Worm (Caenorhabditis elegans): ENCODE data around the gene F08D12.15.

F08D12.15 gene

DNA sequence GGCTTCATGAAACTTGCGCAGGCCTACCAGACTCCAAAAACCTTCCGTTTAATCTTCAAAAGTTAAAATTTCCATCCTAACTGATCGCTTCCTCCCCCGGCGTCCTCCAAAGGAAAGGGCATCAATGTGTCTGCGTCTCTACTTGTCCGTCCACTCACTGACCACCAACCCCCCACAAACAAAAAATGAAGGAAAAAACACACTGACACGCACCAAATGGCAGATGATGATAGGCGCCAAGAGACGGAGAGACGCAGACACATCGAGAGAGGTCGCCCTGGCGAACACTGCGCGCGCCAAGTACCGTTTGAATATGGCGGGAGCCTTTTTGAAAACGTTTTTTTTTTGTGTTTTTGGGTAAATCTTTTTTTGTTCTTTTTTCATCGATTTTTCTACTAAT is 31.7 kb upstream of the F08D12.15 start (continued):
- peak; percentile 19 for TF ChIP-seq nhr-47 (tag; optimal IDR thresholded peaks at IDR 0.05)
- no peak for TF ChIP-seq skn-1 (tag; optimal IDR thresholded peaks at IDR 0.05)
- no peak for TF ChIP-seq zip-4 (GFP tag; optimal IDR thresholded peaks at IDR 0.05)
- TF ChIP-seq hlh-4 (tag; optimal IDR thresholded peaks at IDR 0.05) = no peak

DNA sequence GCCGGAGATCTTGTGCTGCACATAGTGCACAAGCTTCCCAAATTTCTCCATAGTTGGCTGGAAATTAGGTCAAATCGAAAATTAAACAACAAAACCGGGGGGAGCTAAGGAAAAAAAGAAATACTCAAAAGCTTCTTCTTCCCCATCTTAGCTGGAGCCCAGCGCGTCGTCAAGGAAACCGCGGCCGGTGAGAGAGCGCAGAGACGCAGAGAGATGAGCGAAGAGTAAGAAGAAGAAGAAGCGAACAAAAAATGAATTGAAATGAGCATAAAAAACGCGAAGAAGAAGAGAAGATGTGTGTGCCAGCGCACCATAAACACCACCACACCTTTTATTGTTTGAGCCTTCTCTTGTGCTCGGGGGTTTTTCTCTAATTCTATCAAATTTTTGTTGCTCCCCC is 31.2 kb upstream of the F08D12.15 start, which contains the start of gene wdr-31:
TSS of gene wdr-31 (minus strand) at position 101 of the 400 bp plus-strand sequence.
- TF ChIP-seq nhr-84 (tag; optimal IDR thresholded peaks at IDR 0.05) = no peak
- TF ChIP-seq fkh-8 (tag; optimal IDR thresholded peaks at IDR 0.05) = peak; percentile 39

DNA sequence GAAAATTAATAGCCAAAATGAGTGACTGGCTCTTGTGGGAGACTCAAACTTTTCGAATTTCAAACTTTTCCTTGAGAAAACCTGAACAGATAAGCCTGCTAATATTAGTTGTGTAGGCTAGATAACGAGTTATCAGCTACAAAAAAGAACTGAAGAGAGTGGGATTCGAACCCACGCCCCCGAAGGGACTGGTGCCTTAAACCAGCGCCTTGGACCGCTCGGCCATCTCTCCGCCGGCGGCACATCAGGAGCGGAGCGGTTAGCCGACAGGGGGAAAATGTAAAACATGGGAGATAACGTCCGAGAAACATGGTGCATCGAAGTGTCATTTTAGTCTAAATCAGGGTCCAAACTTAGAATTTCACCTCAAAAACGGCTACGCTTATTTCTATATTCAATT is 30.8 kb upstream of the F08D12.15 start:
- no peak for TF ChIP-seq efl-1 (optimal IDR thresholded peaks at IDR 0.05)
- peak in 1 of 2 experiments; percentile 24 for TF ChIP-seq efl-1 (GFP tag; optimal IDR thresholded peaks at IDR 0.05 in 1 of 2)
- no peak for TF ChIP-seq grh-1 (GFP tag; IDR thresholded peaks at IDR 0.05)
- TF ChIP-seq C16A3.4 (tag; optimal IDR thresholded peaks at IDR 0.05) = no peak
- TF ChIP-seq tbx-2 (tag; optimal IDR thresholded peaks at IDR 0.05) = no peak
- peak; percentile 0 for TF ChIP-seq rnt-1 (tag; optimal IDR thresholded peaks at IDR 0.05)

DNA sequence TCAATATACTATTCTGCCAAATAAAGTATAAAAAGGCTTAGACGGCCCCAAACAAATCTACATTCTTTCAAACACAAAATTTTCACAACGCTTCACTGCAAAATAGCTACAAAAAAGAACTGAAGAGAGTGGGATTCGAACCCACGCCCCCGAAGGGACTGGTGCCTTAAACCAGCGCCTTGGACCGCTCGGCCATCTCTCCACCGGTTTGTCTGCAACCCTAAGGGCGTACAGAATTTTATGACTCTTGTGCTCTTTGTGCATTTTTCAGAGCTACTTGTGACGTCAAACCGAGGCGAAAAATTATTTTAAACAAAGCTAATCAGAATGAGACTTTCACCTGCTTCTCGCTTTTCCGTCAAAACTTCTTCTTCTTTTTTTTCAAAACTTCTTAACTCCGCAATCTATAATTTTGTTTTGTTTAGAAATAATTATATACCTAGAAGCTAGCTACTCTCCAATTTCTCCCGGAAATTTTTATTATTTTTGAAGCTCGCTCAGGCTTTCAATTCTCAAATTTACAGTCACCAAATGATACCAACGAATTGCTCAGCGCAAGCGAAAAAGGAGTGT is 30.2 kb upstream of the F08D12.15 start, which contains the start of gene T05A8.8:
TSS of gene T05A8.8 (plus strand) at position 523 of the 573 bp plus-strand sequence.
- TF ChIP-seq ama-1 (optimal IDR thresholded peaks at IDR 0.05) = no peak
- TF ChIP-seq vab-15 (tag; optimal IDR thresholded peaks at IDR 0.05) = no peak
- TF ChIP-seq efl-1 (optimal IDR thresholded peaks at IDR 0.05) = no peak
- peak in 1 of 2 experiments; percentile 60 for TF ChIP-seq efl-1 (GFP tag; optimal IDR thresholded peaks at IDR 0.05 in 1 of 2)
- no peak for TF ChIP-seq tbx-2 (tag; optimal IDR thresholded peaks at IDR 0.05)
- TF ChIP-seq lin-35 (GFP tag; optimal IDR thresholded peaks at IDR 0.05) = no peak
- TF ChIP-seq tlp-1 (tag; optimal IDR thresholded peaks at IDR 0.05) = no peak

DNA sequence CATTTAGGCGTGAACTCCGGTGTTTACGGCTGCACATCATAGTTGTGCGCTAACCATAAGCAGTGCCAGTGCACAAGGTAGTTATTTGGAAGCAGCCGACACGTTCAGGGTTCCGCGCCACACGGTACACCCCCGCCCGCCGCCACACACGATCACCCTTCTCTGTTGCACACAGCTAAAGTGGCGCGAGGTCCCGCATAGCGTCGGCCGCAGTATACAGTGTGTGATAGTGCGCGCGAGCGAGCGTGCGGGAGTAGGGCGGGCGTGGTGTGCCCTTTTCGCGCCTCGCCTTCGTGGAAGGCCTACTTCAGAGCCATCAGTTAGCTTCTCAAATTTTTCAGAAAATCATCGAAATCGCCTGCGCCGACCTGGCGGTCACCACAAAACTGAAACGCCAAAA is 29.5 kb upstream of the F08D12.15 start:
- TF ChIP-seq C34B4.2 (tag; optimal IDR thresholded peaks at IDR 0.05) (no peak), efl-1 (optimal IDR thresholded peaks at IDR 0.05) (no peak), efl-1 (GFP tag; optimal IDR thresholded peaks at IDR 0.05 in 1 of 2) (peak in 1 of 2 experiments; percentile 68)

DNA sequence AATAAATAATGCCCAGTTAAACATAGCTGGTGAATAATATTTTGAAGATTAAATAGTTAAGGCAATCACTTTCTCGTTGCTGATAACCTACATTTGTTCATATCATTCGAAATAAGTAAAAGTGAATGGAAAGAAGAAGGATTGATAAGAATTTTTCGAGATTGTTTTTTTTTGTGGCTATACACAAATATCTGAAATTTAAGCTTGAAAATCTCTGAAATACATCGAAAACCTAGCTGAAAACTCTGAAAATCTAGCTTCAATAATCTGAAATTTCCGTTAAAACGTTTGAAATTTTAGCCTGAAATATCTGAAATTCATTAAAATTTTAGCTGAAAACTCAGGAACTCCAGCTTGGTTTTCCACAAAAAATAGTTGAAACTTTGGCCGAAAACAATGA is 26.8 kb upstream of the F08D12.15 start, which contains the start of gene T05A8.6:
TSS of gene T05A8.6 (minus strand) at position 101 of the 400 bp plus-strand sequence.
- TF ChIP-seq ceh-63 (GFP tag; optimal IDR thresholded peaks at IDR 0.05) (no peak), ceh-88 (GFP tag; IDR thresholded peaks at IDR 0.05) (no peak), ceh-90 (tag; optimal IDR thresholded peaks at IDR 0.05) (no peak), swsn-7 (tag; optimal IDR thresholded peaks at IDR 0.05) (no peak), zag-1 (tag; optimal IDR thresholded peaks at IDR 0.05) (no peak), lin-14 (GFP tag; optimal IDR thresholded peaks at IDR 0.05) (no peak), unc-62 (GFP tag; optimal IDR thresholded peaks at IDR 0.05) (no peak), fkh-10 (GFP tag; optimal IDR thresholded peaks at IDR 0.05) (no peak), ztf-11 (tag; optimal IDR thresholded peaks at IDR 0.05) (no peak), unc-30 (tag; optimal IDR thresholded peaks at IDR 0.05) (no peak), lir-3 (tag; optimal IDR thresholded peaks at IDR 0.05; ENCODE audit: poor library complexity) (no peak), sptf-1 (tag; optimal IDR thresholded peaks at IDR 0.05) (no peak), unc-130 (tag; optimal IDR thresholded peaks at IDR 0.05) (no peak), irx-1 (tag; optimal IDR thresholded peaks at IDR 0.05) (no peak), isw-1 (GFP tag; IDR thresholded peaks at IDR 0.05) (no peak)
